Worm (Caenorhabditis elegans): ENCODE data around the gene clh-1.

- no peak for TF ChIP-seq nhr-77 (tag; optimal IDR thresholded peaks at IDR 0.05)
- TF ChIP-seq tbx-2 (tag; optimal IDR thresholded peaks at IDR 0.05): no peak
- no peak for TF ChIP-seq unc-86 (tag; optimal IDR thresholded peaks at IDR 0.05)
- TF ChIP-seq C04F5.9 (tag; optimal IDR thresholded peaks at IDR 0.05): no peak
- no peak for TF ChIP-seq lin-14 (GFP tag; optimal IDR thresholded peaks at IDR 0.05)
- no peak for TF ChIP-seq snpc-4 (tag; optimal IDR thresholded peaks at IDR 0.05)
- no peak for TF ChIP-seq mep-1 (tag; optimal IDR thresholded peaks at IDR 0.05)
- no peak for TF ChIP-seq aha-1 (tag; optimal IDR thresholded peaks at IDR 0.05)
- TF ChIP-seq pqm-1 (tag; optimal IDR thresholded peaks at IDR 0.05): no peak
- no peak for TF ChIP-seq ces-1 (GFP tag; optimal IDR thresholded peaks at IDR 0.05)
- no peak for TF ChIP-seq elt-3 (tag; optimal IDR thresholded peaks at IDR 0.05)
- no peak for TF ChIP-seq lin-13 (GFP tag; optimal IDR thresholded peaks at IDR 0.05)
- no peak for TF ChIP-seq hpl-2 (GFP tag; optimal IDR thresholded peaks at IDR 0.05)
- no peak for TF ChIP-seq lin-15B (tag; optimal IDR thresholded peaks at IDR 0.05)
These were observed 23.8 kb downstream of the clh-1 start, which contains the start of gene clec-144 for ce11 chrII:11832475-11832874.
